Fruit fly (Drosophila melanogaster) ovary, adult (tissue): ENCODE results near the gene chico.

Experiments
- CG17801 ChIP-seq: fragments of 200-800 bp; optimal IDR thresholded peaks from 2 replicates; lab custom pipeline; 2019; ENCODE audit warnings: missing biosample characterization, mild to moderate bottlenecking, missing genetic modification characterization, moderate library complexity; ENCODE audit not compliant: partially characterized antibody

Gene chico

DNA sequence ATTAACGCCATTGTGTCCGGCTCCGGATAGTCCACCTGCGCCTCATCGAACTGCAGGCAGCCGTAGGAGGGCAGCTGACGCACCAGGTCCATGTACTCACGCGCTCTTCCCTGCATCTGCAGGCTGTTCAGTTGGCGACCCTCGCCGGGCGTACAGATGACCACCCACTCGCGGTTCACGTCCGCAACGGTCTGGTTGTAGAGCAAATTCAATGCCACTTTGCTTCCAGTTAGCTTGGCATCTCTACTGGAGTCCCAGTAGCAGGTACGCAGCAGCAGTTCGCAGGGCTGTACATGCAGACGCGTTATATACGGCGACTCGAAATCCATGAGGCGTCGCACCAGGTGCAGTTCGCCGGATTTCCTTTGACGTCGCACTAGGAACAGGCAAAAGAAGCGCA is 40.9 kb downstream of the chico start:
- no peak for TF ChIP-seq CG17801 (GFP tag; lab: Kevin White, UChicago)

DNA sequence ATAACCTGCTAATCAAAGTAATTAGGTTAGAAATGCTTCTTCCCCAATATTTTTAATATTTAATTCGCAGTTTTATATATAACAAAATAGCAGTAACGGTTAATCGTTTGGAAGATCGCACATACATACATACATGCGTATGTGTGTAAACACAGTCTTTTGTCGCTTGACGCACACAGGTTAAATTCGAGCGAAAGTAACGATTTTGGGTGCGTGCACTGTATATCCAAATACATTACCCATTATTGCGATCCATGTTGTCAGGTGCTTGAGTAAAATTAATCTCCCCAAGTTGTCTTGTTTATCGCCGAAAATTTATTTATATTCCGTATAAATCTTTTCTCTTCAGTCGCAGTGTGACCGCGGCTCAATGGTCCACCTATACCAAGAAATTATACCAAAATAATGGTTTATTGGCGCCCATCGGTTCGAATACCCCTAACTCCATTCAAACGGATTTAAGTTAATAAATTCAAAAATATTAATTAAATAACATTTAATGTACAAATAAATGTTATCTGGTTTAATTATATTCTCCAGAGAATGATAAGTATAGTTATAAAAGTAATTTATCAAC is 42.9 kb downstream of the chico start, which contains the start of gene CG34159:
TSS of gene CG34159 (minus strand) at position 385 of the 577 bp plus-strand sequence.
- TF ChIP-seq CG17801 (GFP tag; lab: Kevin White, UChicago): no peak

DNA sequence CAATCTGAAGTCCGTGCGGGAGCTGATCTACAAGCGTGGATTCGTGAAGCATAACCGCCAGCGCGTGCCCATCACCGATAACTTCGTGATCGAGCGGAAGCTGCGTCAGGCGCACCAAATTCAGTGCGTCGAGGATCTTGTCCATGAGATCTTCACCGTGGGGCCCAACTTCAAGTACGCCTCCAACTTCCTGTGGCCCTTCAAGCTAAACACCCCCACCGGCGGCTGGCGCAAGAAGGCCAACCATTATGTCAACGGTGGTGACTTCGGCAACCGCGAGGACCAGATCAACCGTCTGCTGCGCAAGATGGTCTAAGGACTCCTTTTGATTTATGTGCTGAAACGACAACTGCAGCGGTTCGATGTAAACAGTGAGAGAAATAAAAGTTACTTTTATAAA is 45.1 kb downstream of the chico start:
- no peak for TF ChIP-seq CG17801 (GFP tag; lab: Kevin White, UChicago)

DNA sequence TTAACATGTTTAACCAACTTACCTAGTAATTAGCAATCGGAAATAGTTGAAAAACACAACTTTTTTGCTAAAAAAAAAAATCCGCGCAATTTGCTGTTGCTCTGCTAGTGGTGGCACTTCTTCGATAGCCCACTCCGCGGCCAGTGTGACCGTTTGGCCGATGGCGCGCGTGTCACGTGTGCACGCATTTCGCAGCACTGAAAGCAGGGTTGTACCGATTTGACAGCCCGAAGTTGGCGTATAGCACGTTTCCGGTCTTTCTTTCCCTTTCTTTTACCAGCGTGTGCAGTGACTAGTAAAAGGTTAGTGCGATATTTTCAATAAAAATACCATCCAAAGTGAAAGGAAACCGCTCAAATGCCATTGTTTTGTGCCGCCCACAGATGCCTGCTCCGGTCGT is 46.0 kb downstream of the chico start, which contains the start of the genes Ripalpha and RpL7:
TSS of gene Ripalpha (minus strand) at position 128 of the 400 bp plus-strand sequence.
TSS of gene RpL7 (plus strand) at position 158 of the 400 bp plus-strand sequence.
- peak; percentile 88 for TF ChIP-seq CG17801 (GFP tag; lab: Kevin White, UChicago)

DNA sequence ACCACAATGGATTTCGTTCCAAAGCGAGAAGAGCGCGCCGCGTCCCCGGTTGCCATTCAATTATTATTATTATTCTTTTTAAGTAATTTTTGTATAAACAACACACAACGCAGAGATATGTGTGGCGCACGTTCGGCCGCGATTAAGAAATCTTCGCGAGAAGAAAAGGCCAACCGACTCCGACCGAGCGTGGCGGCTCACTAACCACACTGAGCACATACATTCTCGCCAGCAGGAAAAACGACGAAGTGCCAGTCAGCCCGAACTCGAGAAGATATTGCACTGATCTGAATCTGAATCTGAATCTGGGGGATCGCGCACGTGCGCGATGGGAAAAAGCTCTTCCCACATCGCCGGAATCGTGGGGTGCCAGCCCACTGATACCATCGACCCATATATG is 48.0 kb downstream of the chico start, which contains the start of gene Sur:
TSS of gene Sur (minus strand) at position 207 of the 400 bp plus-strand sequence.
- TF ChIP-seq CG17801 (GFP tag; lab: Kevin White, UChicago): no peak
